Worm (Caenorhabditis elegans) whole organism, L3 larva: ENCODE measurements around the gene Y116A8C.468.

Source experiments
- R02D3.7 ChIP-seq: fragments of 150-350 bp; optimal IDR thresholded peaks from 2 replicates; lab custom pipeline; 2014; ENCODE audit warnings: missing biosample characterization, missing genetic modification characterization
- aly-2 ChIP-seq: fragments of 150-350 bp; optimal IDR thresholded peaks from 2 replicates; lab custom pipeline; 2014; ENCODE audit warnings: missing biosample characterization, missing genetic modification characterization
- ceh-16 ChIP-seq: sonication (generic microtip); optimal IDR thresholded peaks from 2 replicates; lab custom pipeline; 2017; ENCODE audit warnings: missing biosample characterization, missing genetic modification characterization
- ceh-9 ChIP-seq: sonication (generic microtip); optimal IDR thresholded peaks from 2 replicates; lab custom pipeline; 2018; ENCODE audit warnings: missing biosample characterization, missing genetic modification characterization
- daf-12 ChIP-seq: fragments of 150-350 bp; optimal IDR thresholded peaks from 2 replicates; lab custom pipeline; 2014; ENCODE audit warnings: missing biosample characterization, missing genetic modification reagents, missing genetic modification characterization
- egl-27 ChIP-seq: sonication (generic microtip); optimal IDR thresholded peaks from 4 replicates; lab custom pipeline; 2017; ENCODE audit warnings: missing biosample characterization, missing genetic modification reagents, missing genetic modification characterization
- egl-5 ChIP-seq: fragments of 150-350 bp; optimal IDR thresholded peaks from 2 replicates; lab custom pipeline; 2017; ENCODE audit warnings: missing biosample characterization, missing genetic modification reagents, missing genetic modification characterization, inconsistent platforms
- elt-1 ChIP-seq: fragments of 150-350 bp; optimal IDR thresholded peaks from 2 replicates; lab custom pipeline; 2014; ENCODE audit warnings: missing biosample characterization, missing genetic modification characterization
- elt-2 ChIP-seq: sonication (generic microtip); optimal IDR thresholded peaks from 2 replicates; lab custom pipeline; 2016; ENCODE audit warnings: missing genetic modification reagents, mild to moderate bottlenecking, missing genetic modification characterization, missing compliant biosample characterization
- eor-1 ChIP-seq, 2 experiments: fragments of 150-350 bp; optimal IDR thresholded peaks; 2 replicates each; lab custom pipeline; 2014 to 2018; ENCODE audit warnings: missing biosample characterization in 2 of 2, missing genetic modification characterization in 2 of 2
- fkh-10 ChIP-seq: sonication (generic microtip); optimal IDR thresholded peaks from 2 replicates; lab custom pipeline; 2017; ENCODE audit warnings: missing biosample characterization, missing genetic modification reagents, missing genetic modification characterization
- fkh-2 ChIP-seq: fragments of 150-350 bp; optimal IDR thresholded peaks from 2 replicates; lab custom pipeline; 2014; ENCODE audit warnings: missing biosample characterization, missing genetic modification reagents, missing genetic modification characterization
- fos-1 ChIP-seq: fragments of 150-350 bp; optimal IDR thresholded peaks from 2 replicates; lab custom pipeline; 2014; ENCODE audit warnings: missing biosample characterization, missing genetic modification characterization
- jun-1 ChIP-seq: fragments of 150-350 bp; optimal IDR thresholded peaks from 2 replicates; lab custom pipeline; 2014; ENCODE audit warnings: missing biosample characterization, missing genetic modification reagents, missing genetic modification characterization
- lin-15B ChIP-seq: fragments of 150-350 bp; optimal IDR thresholded peaks from 2 replicates; lab custom pipeline; 2014; ENCODE audit warnings: missing biosample characterization, missing genetic modification characterization
- lsy-12 ChIP-seq: sonication (generic microtip); optimal IDR thresholded peaks from 2 replicates; lab custom pipeline; 2016; ENCODE audit warnings: mild to moderate bottlenecking, missing genetic modification characterization, missing compliant biosample characterization
- mml-1 ChIP-seq: fragments of 150-350 bp; sonication (generic microtip); optimal IDR thresholded peaks from 3 replicates; lab custom pipeline; 2014; ENCODE audit warnings: missing biosample characterization, missing genetic modification characterization
- nfya-1 ChIP-seq: sonication (generic microtip); optimal IDR thresholded peaks from 2 replicates; lab custom pipeline; 2017; ENCODE audit warnings: missing genetic modification characterization, mild to moderate bottlenecking, missing compliant biosample characterization, antibody characterized with exemption, moderate library complexity; ENCODE audit not compliant: insufficient read depth
- nhr-11 ChIP-seq: fragments of 150-350 bp; optimal IDR thresholded peaks from 2 replicates; lab custom pipeline; 2014; ENCODE audit warnings: missing biosample characterization, missing genetic modification characterization
- nhr-12 ChIP-seq: fragments of 150-350 bp; optimal IDR thresholded peaks from 2 replicates; lab custom pipeline; 2014; ENCODE audit warnings: missing biosample characterization, missing genetic modification characterization
- nhr-23 ChIP-seq: fragments of 150-350 bp; optimal IDR thresholded peaks from 2 replicates; lab custom pipeline; 2014; ENCODE audit warnings: missing biosample characterization, missing genetic modification reagents, missing genetic modification characterization
- nhr-237 ChIP-seq: fragments of 150-350 bp; optimal IDR thresholded peaks from 2 replicates; lab custom pipeline; 2014; ENCODE audit warnings: missing biosample characterization, missing genetic modification characterization
- nhr-25 ChIP-seq: sonication (generic microtip); optimal IDR thresholded peaks from 2 replicates; lab custom pipeline; 2017; ENCODE audit warnings: missing biosample characterization, missing genetic modification characterization
- nhr-28 ChIP-seq: fragments of 150-350 bp; optimal IDR thresholded peaks from 2 replicates; lab custom pipeline; 2014; ENCODE audit warnings: missing biosample characterization, missing genetic modification characterization
- nhr-67 ChIP-seq: fragments of 150-350 bp; optimal IDR thresholded peaks from 2 replicates; lab custom pipeline; 2014; ENCODE audit warnings: missing biosample characterization, missing genetic modification characterization
- nhr-76 ChIP-seq: fragments of 150-350 bp; sonication (generic microtip); optimal IDR thresholded peaks from 5 replicates; lab custom pipeline; 2014; ENCODE audit warnings: missing biosample characterization, missing genetic modification characterization
- pha-4 ChIP-seq: fragments of 150-350 bp; optimal IDR thresholded peaks from 2 replicates; lab custom pipeline; 2014; ENCODE audit warnings: missing biosample characterization, missing genetic modification reagents, missing genetic modification characterization
- pqm-1 ChIP-seq: fragments of 150-350 bp; optimal IDR thresholded peaks from 2 replicates; lab custom pipeline; 2017; ENCODE audit warnings: missing biosample characterization, missing genetic modification characterization, inconsistent platforms
- skn-1 ChIP-seq: fragments of 150-350 bp; optimal IDR thresholded peaks from 2 replicates; lab custom pipeline; 2014; ENCODE audit warnings: missing biosample characterization, missing genetic modification characterization
- snpc-4 ChIP-seq: fragments of 150-350 bp; optimal IDR thresholded peaks from 2 replicates; lab custom pipeline; 2014; ENCODE audit warnings: missing biosample characterization, missing genetic modification characterization
- tbx-2 ChIP-seq: sonication (generic microtip); optimal IDR thresholded peaks from 2 replicates; lab custom pipeline; 2016; ENCODE audit warnings: mild to moderate bottlenecking, missing genetic modification characterization, missing compliant biosample characterization
- unc-39 ChIP-seq: sonication (generic microtip); optimal IDR thresholded peaks from 4 replicates; lab custom pipeline; 2017; ENCODE audit warnings: missing biosample characterization, missing genetic modification characterization
- zag-1 ChIP-seq: fragments of 150-350 bp; optimal IDR thresholded peaks from 2 replicates; lab custom pipeline; 2014; ENCODE audit warnings: missing biosample characterization, missing genetic modification characterization
- ztf-11 ChIP-seq: fragments of 150-350 bp; optimal IDR thresholded peaks from 2 replicates; lab custom pipeline; 2014; ENCODE audit warnings: missing biosample characterization, missing genetic modification characterization
- ztf-4 ChIP-seq: fragments of 150-350 bp; optimal IDR thresholded peaks from 2 replicates; lab custom pipeline; 2014; ENCODE audit warnings: missing biosample characterization, missing genetic modification characterization

Y116A8C.468 gene

ce11 chrIV:16925363-16925863 lies 7.2 kb downstream of the Y116A8C.468 start:
- TF ChIP-seq fkh-10, result no peak
- TF ChIP-seq ceh-9, result no peak
- TF ChIP-seq daf-12 (tag; lab: Kevin White, UChicago), result no peak
- no peak for TF ChIP-seq skn-1
- TF ChIP-seq pha-4 (tag; lab: Kevin White, UChicago), result no peak
- no peak for TF ChIP-seq nhr-67 (tag; lab: Kevin White, UChicago)
- no peak for TF ChIP-seq nfya-1 (tag; lab: Kevin White, UChicago)
- no peak for TF ChIP-seq nhr-28
- no peak for TF ChIP-seq lsy-12 (tag; lab: Kevin White, UChicago)
- no peak for TF ChIP-seq fos-1 (tag; lab: Kevin White, UChicago)
- TF ChIP-seq zag-1 (tag; lab: Kevin White, UChicago), result no peak
- TF ChIP-seq nhr-76, result no peak
- TF ChIP-seq tbx-2 (tag; lab: Kevin White, UChicago), result no peak
- TF ChIP-seq elt-1 (tag; lab: Kevin White, UChicago), result no peak
- TF ChIP-seq eor-1 (tag; optimal IDR thresholded peaks at IDR 0.05; lab: Kevin White, UChicago), result no peak
- TF ChIP-seq nhr-237 (tag; lab: Kevin White, UChicago), result no peak
- no peak for TF ChIP-seq egl-5 (tag; lab: Kevin White, UChicago)

ce11 chrIV:16926558-16926957 lies 8.4 kb downstream of the Y116A8C.468 start:
- TF ChIP-seq tbx-2 (tag; lab: Kevin White, UChicago), result no peak
- no peak for TF ChIP-seq fkh-2
- no peak for TF ChIP-seq unc-39 (tag; lab: Kevin White, UChicago)
- no peak for TF ChIP-seq R02D3.7 (tag; lab: Kevin White, UChicago)
- no peak for TF ChIP-seq nfya-1 (tag; lab: Kevin White, UChicago)
- TF ChIP-seq mml-1 (tag; lab: Kevin White, UChicago), result no peak
- TF ChIP-seq ztf-4 (tag; lab: Kevin White, UChicago), result no peak
- TF ChIP-seq nhr-28, result no peak
- no peak for TF ChIP-seq lin-15B
- TF ChIP-seq nhr-67 (tag; lab: Kevin White, UChicago), result no peak
- no peak for TF ChIP-seq nhr-76
- no peak for TF ChIP-seq pqm-1
- TF ChIP-seq ceh-16 (tag; lab: Kevin White, UChicago), result no peak
- no peak for TF ChIP-seq nhr-237 (tag; lab: Kevin White, UChicago)
- no peak for TF ChIP-seq aly-2 (tag; lab: Kevin White, UChicago)
- no peak for TF ChIP-seq eor-1 (tag; optimal IDR thresholded peaks at IDR 0.05; lab: Kevin White, UChicago)
- TF ChIP-seq egl-27 (tag; lab: Kevin White, UChicago), result no peak
- TF ChIP-seq, all 47 proteins: peak for 0

- TF ChIP-seq lsy-12 (tag; lab: Kevin White, UChicago), result no peak
- TF ChIP-seq zag-1 (tag; lab: Kevin White, UChicago), result no peak
- TF ChIP-seq daf-12 (tag; lab: Kevin White, UChicago), result no peak
- TF ChIP-seq nhr-25 (tag; lab: Kevin White, UChicago), result no peak
- TF ChIP-seq snpc-4 (tag; lab: Kevin White, UChicago), result no peak
- TF ChIP-seq nhr-23 (tag; lab: Kevin White, UChicago), result no peak
- TF ChIP-seq nhr-11 (tag; lab: Kevin White, UChicago), result no peak
- no peak for TF ChIP-seq ceh-16 (tag; lab: Kevin White, UChicago)
- TF ChIP-seq ztf-11 (tag; lab: Kevin White, UChicago), result no peak
Measured at ce11 chrIV:16931077-16931476, 12.9 kb downstream of the Y116A8C.468 start, which contains the start of gene Y116A8C.49. Gene Y116A8C.49 (minus strand): TSS chrIV:16931177.

- TF ChIP-seq snpc-4 (tag; lab: Kevin White, UChicago) (no peak), elt-2 (tag; lab: Kevin White, UChicago) (no peak), ztf-11 (tag; lab: Kevin White, UChicago) (no peak), R02D3.7 (tag; lab: Kevin White, UChicago) (no peak), ceh-16 (tag; lab: Kevin White, UChicago) (no peak), jun-1 (tag; lab: Kevin White, UChicago) (no peak), nhr-12 (no peak), nhr-237 (tag; lab: Kevin White, UChicago) (no peak), nhr-11 (tag; lab: Kevin White, UChicago) (no peak), fos-1 (tag; lab: Kevin White, UChicago) (no peak)
Measured at ce11 chrIV:16936053-16936452, 17.9 kb downstream of the Y116A8C.468 start.
